Worm (Caenorhabditis elegans): Measurements from ENCODE around the gene srx-48.
"Not testable (repeated sequence)": the region's sequence is repeated elsewhere in the genome, so short reads cannot be mapped to it uniquely, and the experiment has no call there.

srx-48 gene

DNA sequence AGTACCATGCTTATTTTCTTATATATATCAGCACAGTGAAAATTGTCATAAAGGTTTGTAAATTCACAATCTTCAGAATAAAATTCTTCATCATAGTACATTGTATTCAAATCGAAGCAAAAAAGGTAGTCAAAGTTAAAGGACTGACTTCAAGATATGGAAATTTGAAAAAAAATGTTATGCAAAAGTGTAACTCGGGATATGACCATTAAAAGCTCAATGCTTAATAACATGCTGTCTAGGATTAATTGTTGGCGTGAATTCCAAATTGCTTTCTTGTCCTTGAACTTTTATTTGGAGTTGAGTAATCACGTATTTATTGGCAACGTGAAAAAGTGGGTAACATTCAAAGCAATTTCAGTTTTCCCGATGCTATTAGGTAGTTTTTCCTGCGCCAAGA is 28.8 kb downstream of the srx-48 start, which contains the start of gene srw-16:
Gene srw-16, minus strand, starts transcription at position 101 of the 400 bp plus-strand sequence.
- no peak for TF ChIP-seq ama-1 (optimal IDR thresholded peaks at IDR 0.05)
- no peak for TF ChIP-seq hmbx-1 (tag; optimal IDR thresholded peaks at IDR 0.05)
- TF ChIP-seq hnd-1 (tag; optimal IDR thresholded peaks at IDR 0.05), result no peak
- no peak for TF ChIP-seq B0310.2 (tag; optimal IDR thresholded peaks at IDR 0.05)
- no peak for TF ChIP-seq tbx-11 (GFP tag; IDR thresholded peaks at IDR 0.05)
- TF ChIP-seq aly-1 (tag; optimal IDR thresholded peaks at IDR 0.05), result no peak
- no peak for TF ChIP-seq tra-4 (tag; optimal IDR thresholded peaks at IDR 0.05)
- no peak for TF ChIP-seq hmg-4 (GFP tag; optimal IDR thresholded peaks at IDR 0.05)
- TF ChIP-seq ceh-36 (tag; optimal IDR thresholded peaks at IDR 0.05), result no peak
- TF ChIP-seq ceh-13 (GFP tag; optimal IDR thresholded peaks at IDR 0.05), result no peak
- TF ChIP-seq ets-7 (tag; optimal IDR thresholded peaks at IDR 0.05), result no peak
- no peak for TF ChIP-seq pes-1 (GFP tag; IDR thresholded peaks at IDR 0.05)
- no peak for TF ChIP-seq flt-1 (GFP tag; IDR thresholded peaks at IDR 0.05)

DNA sequence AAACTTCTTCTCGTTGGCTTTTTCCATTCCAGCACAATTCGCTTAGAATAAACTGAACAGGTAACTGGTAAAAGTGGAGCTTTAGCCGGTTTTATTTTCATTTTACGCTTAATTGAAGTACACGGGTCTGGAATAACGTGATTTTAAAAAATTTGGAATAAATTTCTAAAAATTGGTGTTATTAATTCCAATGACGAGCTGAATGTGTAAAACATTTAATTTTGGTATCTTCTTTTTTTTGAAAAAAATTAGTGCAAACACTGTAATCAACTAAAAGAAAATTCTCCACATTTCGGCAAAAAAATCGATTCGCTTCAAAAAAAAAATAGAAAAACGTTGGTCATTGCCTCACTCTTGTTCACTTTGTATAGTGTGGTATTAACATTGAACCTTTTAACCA is 31.3 kb downstream of the srx-48 start, which contains the start of gene T10H4.4:
Gene T10H4.4, minus strand, starts transcription at position 101 of the 400 bp plus-strand sequence.
- no peak for TF ChIP-seq ceh-36 (tag; optimal IDR thresholded peaks at IDR 0.05)
- TF ChIP-seq ama-1 (optimal IDR thresholded peaks at IDR 0.05), result no peak
- TF ChIP-seq pes-1 (GFP tag; IDR thresholded peaks at IDR 0.05), result no peak
- no peak for TF ChIP-seq F13C5.2 (tag; optimal IDR thresholded peaks at IDR 0.05)
- no peak for TF ChIP-seq ets-7 (tag; optimal IDR thresholded peaks at IDR 0.05)
- TF ChIP-seq hmg-4 (GFP tag; optimal IDR thresholded peaks at IDR 0.05), result no peak
- TF ChIP-seq hmbx-1 (tag; optimal IDR thresholded peaks at IDR 0.05), result no peak

DNA sequence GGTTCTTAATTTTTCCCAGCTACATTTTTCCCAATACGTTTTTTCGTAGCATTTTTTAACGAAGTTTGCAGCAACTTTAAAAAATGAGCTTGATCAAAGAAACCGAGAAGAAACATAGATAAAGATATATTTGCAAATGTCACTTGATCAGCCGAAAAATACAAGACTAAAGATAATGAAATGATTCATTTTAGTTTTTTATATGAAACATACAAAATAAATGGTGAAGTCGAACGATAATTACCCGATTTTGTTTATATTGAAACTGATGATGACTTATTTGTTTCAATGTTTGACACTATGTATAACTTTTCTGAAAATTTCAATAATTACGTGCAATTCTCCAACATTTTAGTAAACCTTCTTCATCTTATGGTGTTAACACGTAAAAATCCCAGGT is 35.2 kb downstream of the srx-48 start, which contains the start of gene srw-22:
Gene srw-22, plus strand, starts transcription at position 301 of the 400 bp plus-strand sequence.
- TF ChIP-seq ets-7 (tag; optimal IDR thresholded peaks at IDR 0.05) (no peak), hnd-1 (tag; optimal IDR thresholded peaks at IDR 0.05) (no peak), tra-4 (tag; optimal IDR thresholded peaks at IDR 0.05) (no peak), ceh-36 (tag; optimal IDR thresholded peaks at IDR 0.05) (no peak), hmg-4 (GFP tag; optimal IDR thresholded peaks at IDR 0.05) (no peak), F13C5.2 (tag; optimal IDR thresholded peaks at IDR 0.05) (no peak), aly-1 (tag; optimal IDR thresholded peaks at IDR 0.05) (no peak), flt-1 (GFP tag; IDR thresholded peaks at IDR 0.05) (no peak), ceh-13 (GFP tag; optimal IDR thresholded peaks at IDR 0.05) (no peak), sea-1 (GFP tag; conservative IDR thresholded peaks at IDR 0.05) (no peak), tbx-11 (GFP tag; IDR thresholded peaks at IDR 0.05) (no peak), B0310.2 (tag; optimal IDR thresholded peaks at IDR 0.05) (no peak), scrt-1 (GFP tag; IDR thresholded peaks at IDR 0.05) (no peak), pes-1 (GFP tag; IDR thresholded peaks at IDR 0.05) (no peak), tbx-37 (GFP tag; conservative IDR thresholded peaks at IDR 0.05) (no peak)

DNA sequence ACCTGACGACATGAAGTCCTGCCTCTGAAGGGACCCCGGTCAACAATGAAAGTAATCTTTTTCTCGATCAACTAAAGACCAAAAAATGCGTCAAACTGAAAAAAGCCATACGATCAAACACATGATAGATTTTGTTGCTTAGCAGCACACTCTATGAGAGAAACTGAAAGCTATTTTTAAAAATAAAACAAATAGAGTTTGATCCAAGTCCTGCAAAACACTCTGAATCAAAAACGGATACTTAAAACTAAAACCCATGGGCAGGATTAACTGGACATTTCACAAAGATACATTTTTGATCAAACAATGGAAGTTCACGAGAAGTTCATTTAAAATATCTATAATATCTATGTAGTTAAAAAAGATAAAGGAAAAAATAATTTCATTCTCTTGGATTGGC is 36.1 kb downstream of the srx-48 start, which contains the start of gene T10H4.13:
Gene T10H4.13, minus strand, starts transcription at position 101 of the 400 bp plus-strand sequence.
- TF ChIP-seq hmbx-1 (tag; optimal IDR thresholded peaks at IDR 0.05) (no peak), ama-1 (optimal IDR thresholded peaks at IDR 0.05) (no peak), pes-1 (GFP tag; IDR thresholded peaks at IDR 0.05) (no peak), F13C5.2 (tag; optimal IDR thresholded peaks at IDR 0.05) (no peak), tbx-37 (GFP tag; conservative IDR thresholded peaks at IDR 0.05) (no peak), B0310.2 (tag; optimal IDR thresholded peaks at IDR 0.05) (no peak), hmg-4 (GFP tag; optimal IDR thresholded peaks at IDR 0.05) (no peak), hnd-1 (tag; optimal IDR thresholded peaks at IDR 0.05) (no peak), ets-7 (tag; optimal IDR thresholded peaks at IDR 0.05) (no peak), ceh-13 (GFP tag; optimal IDR thresholded peaks at IDR 0.05) (no peak), tra-4 (tag; optimal IDR thresholded peaks at IDR 0.05) (no peak), ceh-36 (tag; optimal IDR thresholded peaks at IDR 0.05) (no peak), aly-1 (tag; optimal IDR thresholded peaks at IDR 0.05) (no peak), tbx-11 (GFP tag; IDR thresholded peaks at IDR 0.05) (no peak), sea-1 (GFP tag; conservative IDR thresholded peaks at IDR 0.05) (no peak), scrt-1 (GFP tag; IDR thresholded peaks at IDR 0.05) (no peak)

DNA sequence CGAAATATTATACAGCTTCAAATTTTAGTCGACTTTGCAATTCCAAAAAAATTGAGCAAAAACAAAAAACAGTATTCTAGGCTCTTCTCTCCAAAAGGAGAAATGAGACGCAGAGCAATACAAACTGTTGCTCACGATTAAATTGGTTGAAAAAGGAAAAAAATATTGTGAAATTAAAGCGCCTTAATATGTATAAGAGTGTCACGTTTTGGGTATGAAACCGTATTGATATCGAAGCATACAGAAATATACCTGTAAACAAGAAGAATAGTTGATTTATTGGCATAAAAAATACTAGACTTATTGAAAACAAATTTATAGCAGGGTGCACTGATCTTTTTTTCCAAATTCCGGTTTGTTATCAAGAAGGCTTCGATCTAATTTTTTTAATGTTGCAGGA is 37.7 kb downstream of the srx-48 start, which contains the start of gene M01B2.13:
Gene M01B2.13, minus strand, starts transcription at position 101 of the 400 bp plus-strand sequence.
- no peak for TF ChIP-seq hmbx-1 (tag; optimal IDR thresholded peaks at IDR 0.05)
- TF ChIP-seq tra-4 (tag; optimal IDR thresholded peaks at IDR 0.05), result no peak
- no peak for TF ChIP-seq sea-1 (GFP tag; conservative IDR thresholded peaks at IDR 0.05)
- no peak for TF ChIP-seq aly-1 (tag; optimal IDR thresholded peaks at IDR 0.05)
- TF ChIP-seq ceh-36 (tag; optimal IDR thresholded peaks at IDR 0.05), result no peak
- no peak for TF ChIP-seq tbx-37 (GFP tag; conservative IDR thresholded peaks at IDR 0.05)

DNA sequence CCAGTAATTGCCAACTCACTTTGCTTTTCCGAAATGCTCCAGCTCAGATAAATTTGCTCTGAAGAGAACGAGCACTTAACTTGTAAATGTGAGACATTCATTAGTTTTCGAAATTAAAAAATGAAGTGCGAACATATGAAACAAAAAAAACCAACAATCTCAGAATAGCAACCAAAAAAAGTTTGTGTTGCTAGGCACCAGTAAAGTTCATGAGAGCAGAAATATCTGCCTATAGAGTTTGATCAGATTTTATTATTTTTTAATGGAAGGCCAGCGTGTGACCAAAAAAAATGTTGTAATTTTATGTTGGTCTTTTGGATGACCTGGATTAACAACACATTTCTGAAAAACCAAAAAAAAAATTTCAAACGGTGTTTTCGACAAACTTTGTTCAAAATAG is 39.4 kb downstream of the srx-48 start, which contains the start of gene M01B2.12:
Gene M01B2.12, minus strand, starts transcription at position 101 of the 400 bp plus-strand sequence.
- no peak for TF ChIP-seq ets-7 (tag; optimal IDR thresholded peaks at IDR 0.05)
- no peak for TF ChIP-seq B0310.2 (tag; optimal IDR thresholded peaks at IDR 0.05)
- TF ChIP-seq ceh-36 (tag; optimal IDR thresholded peaks at IDR 0.05), result no peak
- no peak for TF ChIP-seq hmg-4 (GFP tag; optimal IDR thresholded peaks at IDR 0.05)
- no peak for TF ChIP-seq scrt-1 (GFP tag; IDR thresholded peaks at IDR 0.05)
- TF ChIP-seq ceh-13 (GFP tag; optimal IDR thresholded peaks at IDR 0.05), result no peak
- no peak for TF ChIP-seq hnd-1 (tag; optimal IDR thresholded peaks at IDR 0.05)
- no peak for TF ChIP-seq tbx-11 (GFP tag; IDR thresholded peaks at IDR 0.05)
- no peak for TF ChIP-seq aly-1 (tag; optimal IDR thresholded peaks at IDR 0.05)
- no peak for TF ChIP-seq tbx-37 (GFP tag; conservative IDR thresholded peaks at IDR 0.05)
- no peak for TF ChIP-seq F13C5.2 (tag; optimal IDR thresholded peaks at IDR 0.05)
- no peak for TF ChIP-seq sea-1 (GFP tag; conservative IDR thresholded peaks at IDR 0.05)
- no peak for TF ChIP-seq flt-1 (GFP tag; IDR thresholded peaks at IDR 0.05)
- TF ChIP-seq ama-1 (optimal IDR thresholded peaks at IDR 0.05), result no peak
- TF ChIP-seq tra-4 (tag; optimal IDR thresholded peaks at IDR 0.05), result no peak
- TF ChIP-seq pes-1 (GFP tag; IDR thresholded peaks at IDR 0.05), result no peak
- no peak for TF ChIP-seq hmbx-1 (tag; optimal IDR thresholded peaks at IDR 0.05)

ce11 chrV:15262336-15262735 is 41.2 kb downstream of the srx-48 start, which contains the start of gene M01B2.10:
M01B2.10 (minus strand) TSS chrV:15262436.
- TF ChIP-seq hmbx-1, hnd-1, ceh-36 (tag; optimal IDR thresholded peaks at IDR 0.05): not testable (repeated sequence)

Measured in whole organism, early embryonic.